Fruit fly (Drosophila melanogaster): ENCODE results near the gene CG10958.

CG10958 gene

DNA sequence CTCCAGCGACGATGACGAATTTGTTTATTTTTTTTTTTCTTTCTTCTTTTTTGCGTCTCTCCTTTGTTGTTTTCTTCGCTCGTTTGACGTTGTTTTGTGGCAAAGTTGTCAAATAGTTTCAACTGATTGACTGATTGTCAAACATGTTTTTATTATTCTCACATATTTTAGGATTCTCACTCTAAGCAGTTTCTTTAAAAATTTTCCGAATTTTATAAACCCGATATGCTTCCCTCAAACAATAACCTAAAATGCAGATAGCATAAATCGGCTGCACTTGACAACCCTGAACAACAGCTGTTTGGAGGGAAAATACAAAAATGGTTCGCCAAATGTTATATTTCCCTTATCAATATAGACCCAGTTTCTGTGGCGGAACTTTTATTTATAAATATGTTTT is 11.5 kb downstream of the CG10958 start, which contains the start of gene CG17982 (continued):
- TF ChIP-seq CG6813 (GFP tag; optimal IDR thresholded peaks at IDR 0.05): peak; percentile 75
- TF ChIP-seq ind (GFP tag; optimal IDR thresholded peaks at IDR 0.05): peak; percentile 84
- peak; percentile 98 for TF ChIP-seq CG2120 (GFP tag; optimal IDR thresholded peaks at IDR 0.05)
- peak; percentile 53 for TF ChIP-seq croc (GFP tag; conservative IDR thresholded peaks at IDR 0.05)
- TF ChIP-seq CG18599 (GFP tag; optimal IDR thresholded peaks at IDR 0.05): peak; percentile 87
- peak; percentile 89 for TF ChIP-seq gro (GFP tag; optimal IDR thresholded peaks at IDR 0.05)
- TF ChIP-seq CG13624 (GFP tag; optimal IDR thresholded peaks at IDR 0.05): peak; percentile 89
- TF ChIP-seq bigmax (GFP tag; optimal IDR thresholded peaks at IDR 0.05): peak; percentile 92
- TF ChIP-seq sisA (GFP tag; IDR thresholded peaks at IDR 0.05): peak; percentile 73
- TF ChIP-seq CG4328 (GFP tag; optimal IDR thresholded peaks at IDR 0.05): peak; percentile 80
- peak; percentile 81 for TF ChIP-seq CG11695 (GFP tag; IDR thresholded peaks at IDR 0.05)
- peak; percentile 98 for TF ChIP-seq Med (GFP tag)
- TF ChIP-seq wek (GFP tag; optimal IDR thresholded peaks at IDR 0.05): peak; percentile 35
- TF ChIP-seq D19A (tag; optimal IDR thresholded peaks at IDR 0.05): peak; percentile 77
- TF ChIP-seq lmd (GFP tag; IDR thresholded peaks at IDR 0.05): peak; percentile 79
- TF ChIP-seq toy (GFP tag; IDR thresholded peaks at IDR 0.05): 0 out of 2 replicates have a peak, but pooled peaks have one; percentile 34
- TF ChIP-seq Taf1 (GFP tag; IDR thresholded peaks at IDR 0.05): peak; percentile 57
- no peak for TF ChIP-seq hb (GFP tag; IDR thresholded peaks at IDR 0.05; ENCODE audit: partially characterized antibody)
- TF ChIP-seq MESR4 (GFP tag; optimal IDR thresholded peaks at IDR 0.05): peak; percentile 51
- TF ChIP-seq bowl (GFP tag; IDR thresholded peaks at IDR 0.05): 0 out of 2 replicates have a peak, but pooled peaks have one; percentile 27
- TF ChIP-seq sd (tag; optimal IDR thresholded peaks at IDR 0.05): peak; percentile 62
- TF ChIP-seq vvl (GFP tag; IDR thresholded peaks at IDR 0.05): peak; percentile 87
- TF ChIP-seq CG17912 (GFP tag; optimal IDR thresholded peaks at IDR 0.05): peak; percentile 83
- TF ChIP-seq CG7839 (tag; optimal IDR thresholded peaks at IDR 0.05): peak; percentile 90
- peak; percentile 79 for TF ChIP-seq Dek (tag; optimal IDR thresholded peaks at IDR 0.05)
- TF ChIP-seq CG12744 (GFP tag; optimal IDR thresholded peaks at IDR 0.05): peak; percentile 79
- no peak for TF ChIP-seq Kr (GFP tag; optimal IDR thresholded peaks at IDR 0.05)
- peak; percentile 86 for TF ChIP-seq phol (tag; optimal IDR thresholded peaks at IDR 0.05)
- TF ChIP-seq chinmo (GFP tag; IDR thresholded peaks at IDR 0.05; ENCODE audit: partially characterized antibody): no peak
- TF ChIP-seq Ssrp (tag; optimal IDR thresholded peaks at IDR 0.05): peak; percentile 77
- peak; percentile 80 for TF ChIP-seq shn (GFP tag; optimal IDR thresholded peaks at IDR 0.05)
- TF ChIP-seq CG5953 (GFP tag; IDR thresholded peaks at IDR 0.05): peak; percentile 59; the same call in 1 of the 2 replicates
- TF ChIP-seq h (optimal IDR thresholded peaks at IDR 0.05): no peak
- TF ChIP-seq CoRest (tag; optimal IDR thresholded peaks at IDR 0.05): peak; percentile 86
- TF ChIP-seq CG12236 (GFP tag; optimal IDR thresholded peaks at IDR 0.05): peak; percentile 53
- peak; percentile 67; the same call in 2 of the 3 replicates for TF ChIP-seq B-H1 (GFP tag; IDR thresholded peaks at IDR 0.05)
- TF ChIP-seq psq (GFP tag; optimal IDR thresholded peaks at IDR 0.05): peak; percentile 94
- TF ChIP-seq sqz (GFP tag; optimal IDR thresholded peaks at IDR 0.05): peak; percentile 89

DNA sequence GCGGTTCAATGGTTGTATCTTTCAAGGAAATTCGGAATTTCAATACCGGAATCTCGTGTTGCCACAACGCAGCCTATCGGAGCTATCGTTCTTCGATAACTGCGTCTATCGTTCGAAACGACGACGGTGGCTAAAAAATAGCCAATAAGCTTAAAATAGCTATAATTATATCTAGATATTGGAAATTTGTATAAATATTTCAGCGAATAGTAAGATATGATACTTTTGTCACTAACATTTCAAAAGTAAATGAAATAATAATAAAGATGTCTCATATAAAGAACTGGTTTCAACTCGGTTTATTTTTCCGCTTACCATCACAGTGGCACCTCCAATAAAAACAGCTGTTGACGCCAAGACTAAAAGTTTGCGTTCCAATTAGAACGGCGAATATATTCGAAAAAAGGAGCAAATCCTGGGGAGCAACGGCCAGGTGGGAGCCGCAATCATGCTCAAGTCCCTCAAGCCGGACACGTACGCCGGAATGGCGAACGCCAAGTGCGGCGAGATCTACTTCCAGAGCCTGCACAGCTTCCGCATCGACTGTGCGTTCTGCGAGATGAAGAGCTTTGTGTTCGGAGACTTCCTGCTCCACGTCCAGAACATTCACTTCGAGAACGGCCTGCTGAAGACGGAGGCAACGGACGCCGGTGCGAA is 13.5 kb downstream of the CG10958 start, which contains the start of the genes alpha-PheRS and CG2129:
Gene alpha-PheRS, minus strand, starts transcription at position 102 of the 657 bp plus-strand sequence.
Gene CG2129, plus strand, starts transcription at position 339 of the 657 bp plus-strand sequence.
- no peak for TF ChIP-seq CG4730 (GFP tag; IDR thresholded peaks at IDR 0.05)
- TF ChIP-seq CG9817 (tag; optimal IDR thresholded peaks at IDR 0.05): peak; percentile 21
- 0 out of 2 replicates have a peak, but pooled peaks have one; percentile 18 for TF ChIP-seq CG14014 (GFP tag; IDR thresholded peaks at IDR 0.05)
- peak; percentile 15 for TF ChIP-seq CG30020 (tag; optimal IDR thresholded peaks at IDR 0.05)
- TF ChIP-seq NK7.1 (GFP tag; optimal IDR thresholded peaks at IDR 0.05): no peak
- peak; percentile 32 for TF ChIP-seq CG7556 (GFP tag; optimal IDR thresholded peaks at IDR 0.05)
- TF ChIP-seq CG2120 (GFP tag; optimal IDR thresholded peaks at IDR 0.05): peak; percentile 84
- no peak for TF ChIP-seq tup (GFP tag; optimal IDR thresholded peaks at IDR 0.05)
- TF ChIP-seq NFAT (GFP tag; IDR thresholded peaks at IDR 0.05): no peak
- TF ChIP-seq grau (tag; optimal IDR thresholded peaks at IDR 0.05): peak; percentile 51
- no peak for TF ChIP-seq CG13894 (tag; optimal IDR thresholded peaks at IDR 0.05)
- TF ChIP-seq bsh (GFP tag; optimal IDR thresholded peaks at IDR 0.05): peak in 1 of 2 experiments; percentile 24
- peak; percentile 13 for TF ChIP-seq CG12659 (GFP tag; optimal IDR thresholded peaks at IDR 0.05)
- no peak for TF ChIP-seq CG12219 (GFP tag; optimal IDR thresholded peaks at IDR 0.05)

Data from whole organism, embryonic.